Worm (Caenorhabditis elegans) whole organism, late embryonic: ENCODE results near the gene srxa-10.

ENCODE experiments used
- Y22D7AL.16 ChIP-seq: sonication (generic microtip); optimal IDR thresholded peaks from 2 replicates; lab custom pipeline; 2016; ENCODE audit warnings: missing genetic modification characterization, missing compliant biosample characterization
- ceh-6 ChIP-seq: fragments of 200-800 bp; sonication (Bioruptor generic); optimal IDR thresholded peaks from 2 replicates; lab custom pipeline; 2018; ENCODE audit warnings: mild to moderate bottlenecking, missing genetic modification characterization, missing compliant biosample characterization
- nhr-11 ChIP-seq: fragments of 150-350 bp; optimal IDR thresholded peaks from 2 replicates; lab custom pipeline; 2014; ENCODE audit warnings: missing biosample characterization, missing genetic modification characterization
- unc-55 ChIP-seq: sonication (generic microtip); optimal IDR thresholded peaks from 2 replicates; lab custom pipeline; 2017; ENCODE audit warnings: missing biosample characterization, missing genetic modification reagents, missing genetic modification characterization

ce11 chrIII:9762093-9762748, 34.1 kb downstream of the srxa-10 start, which contains the start of gene gcc-2:
- TF ChIP-seq unc-55 (GFP tag; lab: Kevin White, UChicago) (no peak), nhr-11 (tag; lab: Kevin White, UChicago) (no peak), Y22D7AL.16 (no peak), ceh-6 (GFP tag; lab: Kevin White, UChicago) (no peak)
